Fruit fly (Drosophila melanogaster): ENCODE data around the gene Cep290.

dm6 chr3L:820975-821598, 22.6 kb upstream of the Cep290 start:
- TF ChIP-seq esn (GFP tag; optimal IDR thresholded peaks at IDR 0.05) = no peak
- no peak for TF ChIP-seq cyc (GFP tag; optimal IDR thresholded peaks at IDR 0.05)
- TF ChIP-seq ss (GFP tag; optimal IDR thresholded peaks at IDR 0.05) = no peak
- peak; percentile 13 for TF ChIP-seq CG32006 (GFP tag; optimal IDR thresholded peaks at IDR 0.05)
- TF ChIP-seq Gug (GFP tag; IDR thresholded peaks at IDR 0.05) = no peak
- TF ChIP-seq salr (GFP tag; optimal IDR thresholded peaks at IDR 0.05) = no peak
- TF ChIP-seq vri (GFP tag; optimal IDR thresholded peaks at IDR 0.05) = peak; percentile 9
- TF ChIP-seq Lpt (GFP tag; optimal IDR thresholded peaks at IDR 0.05) = no peak
- TF ChIP-seq Ets21C (GFP tag; optimal IDR thresholded peaks at IDR 0.05) = no peak

Data from whole organism, prepupa.